Fruit fly (Drosophila melanogaster) whole organism, adult: ENCODE results near the gene PolI.

Source experiments
- CG11617 ChIP-seq: fragments of 200-800 bp; sonication (Bioruptor generic); optimal IDR thresholded peaks from 2 replicates; lab custom pipeline; 2017; ENCODE audit warnings: mild to moderate bottlenecking, missing biosample characterization, missing genetic modification reagents, missing genetic modification characterization
- CG1620 ChIP-seq: fragments of 200-800 bp; sonication (Bioruptor generic); optimal IDR thresholded peaks from 2 replicates; lab custom pipeline; 2016; ENCODE audit warnings: missing biosample characterization, missing genetic modification characterization
- CG5204 ChIP-seq: fragments of 200-800 bp; sonication (Bioruptor generic); optimal IDR thresholded peaks from 2 replicates; lab custom pipeline; 2016; ENCODE audit warnings: missing biosample characterization, missing genetic modification characterization
- CG7045 ChIP-seq: fragments of 200-800 bp; sonication (Bioruptor generic); optimal IDR thresholded peaks from 2 replicates; lab custom pipeline; 2017; ENCODE audit warnings: missing biosample characterization, mild to moderate bottlenecking, missing genetic modification characterization
- Clk ChIP-seq: fragments of 200-800 bp; sonication (Bioruptor generic); optimal IDR thresholded peaks from 2 replicates; lab custom pipeline; 2017; ENCODE audit warnings: missing biosample characterization, missing genetic modification characterization
- Crg-1 ChIP-seq: fragments of 200-800 bp; sonication (Bioruptor generic); optimal IDR thresholded peaks from 2 replicates; lab custom pipeline; 2016; ENCODE audit warnings: missing biosample characterization, missing genetic modification characterization
- Hr96 ChIP-seq: fragments of 200-800 bp; sonication (Bioruptor generic); optimal IDR thresholded peaks from 2 replicates; lab custom pipeline; 2016; ENCODE audit warnings: missing biosample characterization, missing genetic modification characterization
- bab1 ChIP-seq: fragments of 200-800 bp; sonication (Bioruptor generic); optimal IDR thresholded peaks from 3 replicates; lab custom pipeline; 2019; ENCODE audit warnings: missing biosample characterization, mild to moderate bottlenecking, missing genetic modification characterization, moderate library complexity
- cnc ChIP-seq, 2 experiments: fragments of >200 bp; optimal IDR thresholded peaks; 2 replicates each; lab custom pipeline; 2017
- kay ChIP-seq: fragments of 200-800 bp; sonication (Bioruptor generic); peaks from one replicate; lab custom pipeline; 2016; ENCODE audit warnings: missing biosample characterization, missing genetic modification characterization, borderline replicate concordance
- ovo ChIP-seq: fragments of 200-800 bp; sonication (Bioruptor generic); optimal IDR thresholded peaks from 2 replicates; lab custom pipeline; 2016; ENCODE audit warnings: missing biosample characterization, missing genetic modification characterization
- tj ChIP-seq: fragments of 200-800 bp; sonication (Bioruptor generic); optimal IDR thresholded peaks from 3 replicates; lab custom pipeline; 2017; ENCODE audit warnings: missing biosample characterization, mild to moderate bottlenecking, missing genetic modification characterization, moderate library complexity

DNA sequence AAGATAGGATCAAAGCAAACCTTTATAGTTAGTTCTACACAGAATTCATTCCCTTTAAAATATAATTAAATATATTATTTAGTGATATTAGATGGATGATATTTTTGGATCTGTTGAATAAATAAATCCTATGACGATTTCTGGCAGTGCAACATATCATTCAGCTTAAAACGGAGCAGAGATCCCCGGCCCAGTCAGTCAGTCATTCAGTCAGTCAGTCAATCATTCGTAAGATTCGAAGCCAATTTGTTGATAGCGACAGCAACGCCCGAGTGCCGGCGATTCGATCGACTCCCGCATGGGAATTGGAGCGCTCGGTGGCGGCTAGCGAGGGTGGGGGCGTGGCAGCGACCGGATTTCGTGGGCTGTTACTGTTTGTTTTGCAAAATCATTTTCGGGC, 46.7 kb downstream of the PolI start:
- no peak for TF ChIP-seq Clk (GFP tag; lab: Kevin White, UChicago)
- no peak for TF ChIP-seq CG7045
- TF ChIP-seq kay = no peak
- TF ChIP-seq tj (GFP tag; lab: Kevin White, UChicago) = no peak
- no peak for TF ChIP-seq bab1
- no peak for TF ChIP-seq Crg-1
- TF ChIP-seq CG5204 (GFP tag; lab: Kevin White, UChicago) = no peak
- TF ChIP-seq CG1620 (GFP tag; lab: Kevin White, UChicago) = no peak
- no peak for TF ChIP-seq CG11617 (GFP tag; lab: Kevin White, UChicago)
- no peak for TF ChIP-seq ovo
- TF ChIP-seq Hr96 (GFP tag; lab: Kevin White, UChicago) = no peak
- no peak for TF ChIP-seq cnc (optimal IDR thresholded peaks at IDR 0.05; lab: Kevin White, UChicago)
